Worm (Caenorhabditis elegans) whole organism, L4/young adult: Measurements from ENCODE around the gene Y54F10AM.11.

Experiments used
- W03F9.2 ChIP-seq: fragments of 150-350 bp; optimal IDR thresholded peaks from 2 replicates; lab custom pipeline; 2014; ENCODE audit warnings: missing biosample characterization, missing genetic modification characterization
- him-1 ChIP-seq: sonication (generic microtip); optimal IDR thresholded peaks from 2 replicates; lab custom pipeline; 2016; ENCODE audit warnings: missing genotype, missing genetic modification reagents, missing genetic modification characterization, missing compliant biosample characterization

- TF ChIP-seq him-1 (tag; lab: Kevin White, UChicago) (no peak), W03F9.2 (tag; lab: Kevin White, UChicago) (no peak)
Measured at ce11 chrIII:2551981-2552380, 11.8 kb downstream of the Y54F10AM.11 start.
